Fruit fly (Drosophila melanogaster) Kc167 (cell line): ENCODE measurements around the gene CG6282.

Experiments used
- Myc ChIP-seq: fragments of >200 bp; optimal IDR thresholded peaks from 2 replicates; lab custom pipeline; 2017; ENCODE audit warnings: missing external identifiers
- Sin3A ChIP-seq: fragments of >200 bp; optimal IDR thresholded peaks from 2 replicates; lab custom pipeline; 2018; ENCODE audit warnings: missing external identifiers
- h ChIP-seq: fragments of >200 bp; optimal IDR thresholded peaks from 3 replicates; lab custom pipeline; 2018; ENCODE audit warnings: missing external identifiers
- insv ChIP-seq: fragments of >200 bp; optimal IDR thresholded peaks from 3 replicates; lab custom pipeline; 2018; ENCODE audit warnings: missing external identifiers
- psq ChIP-seq: fragments of >200 bp; optimal IDR thresholded peaks from 2 replicates; lab custom pipeline; 2017; ENCODE audit warnings: missing external identifiers
- ttk ChIP-seq: sonication (Bioruptor generic); optimal IDR thresholded peaks from 2 replicates; lab custom pipeline; 2017; ENCODE audit warnings: missing external identifiers

Gene CG6282

dm6 chr3L:8640139-8640538, 35.7 kb downstream of the CG6282 start, which contains the start of gene Cpr66D:
Cpr66D (plus strand) TSS chr3L:8640439.
- TF ChIP-seq Myc (lab: Kevin White, UChicago) (no peak), ttk (no peak), Sin3A (lab: Kevin White, UChicago) (no peak), insv (lab: Kevin White, UChicago) (no peak), psq (lab: Kevin White, UChicago) (no peak), h (lab: Kevin White, UChicago) (no peak)

dm6 chr3L:8641049-8641448, 36.6 kb downstream of the CG6282 start:
- TF ChIP-seq psq (lab: Kevin White, UChicago): no peak
- no peak for TF ChIP-seq h (lab: Kevin White, UChicago)

dm6 chr3L:8643810-8644552, 39.5 kb downstream of the CG6282 start:
- TF ChIP-seq Sin3A (lab: Kevin White, UChicago): no peak
- no peak for TF ChIP-seq Myc (lab: Kevin White, UChicago)
- TF ChIP-seq psq (lab: Kevin White, UChicago): no peak
- no peak for TF ChIP-seq ttk
- TF ChIP-seq insv (lab: Kevin White, UChicago): no peak
- TF ChIP-seq h (lab: Kevin White, UChicago): no peak

dm6 chr3L:8646821-8647220, 42.4 kb downstream of the CG6282 start, which contains the start of the genes CG13305 and Pex7:
CG13305 (minus strand) TSS chr3L:8646822.
Pex7 (plus strand) TSS chr3L:8647145.
- no peak for TF ChIP-seq psq (lab: Kevin White, UChicago)
- no peak for TF ChIP-seq Sin3A (lab: Kevin White, UChicago)
- TF ChIP-seq insv (lab: Kevin White, UChicago): no peak
- TF ChIP-seq h (lab: Kevin White, UChicago): no peak
- TF ChIP-seq Myc (lab: Kevin White, UChicago): no peak

dm6 chr3L:8648836-8649235, 44.4 kb downstream of the CG6282 start, which contains the start of gene Arr2:
Arr2 (minus strand) TSS chr3L:8648936.
- TF ChIP-seq psq (lab: Kevin White, UChicago): no peak
- no peak for TF ChIP-seq Myc (lab: Kevin White, UChicago)
- no peak for TF ChIP-seq h (lab: Kevin White, UChicago)
- TF ChIP-seq Sin3A (lab: Kevin White, UChicago): no peak
- no peak for TF ChIP-seq insv (lab: Kevin White, UChicago)
- no peak for TF ChIP-seq ttk

- TF ChIP-seq h (lab: Kevin White, UChicago): no peak
- no peak for TF ChIP-seq Sin3A (lab: Kevin White, UChicago)
- TF ChIP-seq ttk: no peak
- no peak for TF ChIP-seq Myc (lab: Kevin White, UChicago)
- TF ChIP-seq insv (lab: Kevin White, UChicago): no peak
- TF ChIP-seq psq (lab: Kevin White, UChicago): no peak
Observed at dm6 chr3L:8651876-8652571, 47.6 kb downstream of the CG6282 start.

- TF ChIP-seq insv (lab: Kevin White, UChicago): no peak
- TF ChIP-seq Myc (lab: Kevin White, UChicago): no peak
- no peak for TF ChIP-seq h (lab: Kevin White, UChicago)
Observed at dm6 chr3L:8652572-8652977, 48.1 kb downstream of the CG6282 start.

- TF ChIP-seq ttk (no peak), h (lab: Kevin White, UChicago) (no peak), Sin3A (lab: Kevin White, UChicago) (no peak), psq (lab: Kevin White, UChicago) (no peak), Myc (lab: Kevin White, UChicago) (no peak), insv (lab: Kevin White, UChicago) (no peak)
Observed at dm6 chr3L:8653572-8653971, 49.1 kb downstream of the CG6282 start.

dm6 chr3L:8655217-8655896, 50.9 kb downstream of the CG6282 start:
- no peak for TF ChIP-seq Myc (lab: Kevin White, UChicago)
- no peak for TF ChIP-seq insv (lab: Kevin White, UChicago)
- no peak for TF ChIP-seq ttk
- TF ChIP-seq h (lab: Kevin White, UChicago): no peak
- no peak for TF ChIP-seq psq (lab: Kevin White, UChicago)
- no peak for TF ChIP-seq Sin3A (lab: Kevin White, UChicago)

- TF ChIP-seq insv (lab: Kevin White, UChicago) (no peak), psq (lab: Kevin White, UChicago) (no peak), ttk (no peak)
Observed at dm6 chr3L:8656725-8657428, 52.4 kb downstream of the CG6282 start.

dm6 chr3L:8657429-8657754, 52.9 kb downstream of the CG6282 start:
- TF ChIP-seq ttk (no peak), insv (lab: Kevin White, UChicago) (no peak), Myc (lab: Kevin White, UChicago) (no peak), Sin3A (lab: Kevin White, UChicago) (no peak), h (lab: Kevin White, UChicago) (no peak), psq (lab: Kevin White, UChicago) (no peak)
